Worm (Caenorhabditis elegans) whole organism, young adult: ENCODE data around the gene C09B9.2.

ENCODE experiments used
- C06A6.2 ChIP-seq: fragments of 200-800 bp; sonication (Bioruptor generic); conservative IDR thresholded peaks from 2 replicates; pipeline ENCODE4 v1.3.6; 2022; ENCODE audit warnings: missing genetic modification characterization, missing compliant biosample characterization
- F10E7.11 ChIP-seq: sonication (generic microtip); optimal IDR thresholded peaks from 2 replicates; lab custom pipeline; 2017; ENCODE audit warnings: mild to moderate bottlenecking, missing genetic modification characterization, moderate library complexity, missing compliant biosample characterization
- F57A8.1 ChIP-seq: fragments of 200-800 bp; sonication (Bioruptor generic); optimal IDR thresholded peaks from 2 replicates; lab custom pipeline; 2018; ENCODE audit warnings: mild to moderate bottlenecking, missing genetic modification characterization, moderate library complexity, missing compliant biosample characterization
- F57C9.4 ChIP-seq: sonication (generic microtip); optimal IDR thresholded peaks from 2 replicates; lab custom pipeline; 2017; ENCODE audit warnings: mild to moderate bottlenecking, missing genetic modification characterization, missing compliant biosample characterization
- K12H6.12 ChIP-seq: fragments of 200-800 bp; sonication (Bioruptor generic); optimal IDR thresholded peaks from 2 replicates; lab custom pipeline; 2018; ENCODE audit warnings: mild to moderate bottlenecking, missing genetic modification characterization, missing compliant biosample characterization
- Y56A3A.18 ChIP-seq: fragments of 200-800 bp; sonication (Bioruptor generic); IDR thresholded peaks from 2 replicates; pipeline ENCODE4 v1.3.6; 2022; ENCODE audit warnings: missing genetic modification reagents, missing genetic modification characterization, missing compliant biosample characterization
- Y79H2A.3 ChIP-seq: fragments of 200-800 bp; sonication (Bioruptor generic); conservative IDR thresholded peaks from 2 replicates; pipeline ENCODE4 v1.3.6; 2022; ENCODE audit warnings: missing genetic modification reagents, missing genetic modification characterization, missing compliant biosample characterization
- aptf-2 ChIP-seq: fragments of 200-800 bp; sonication (Bioruptor generic); conservative IDR thresholded peaks from 2 replicates; pipeline ENCODE4 v1.3.6; 2022; ENCODE audit warnings: missing genetic modification reagents, missing genetic modification characterization, missing compliant biosample characterization
- cebp-2 ChIP-seq: fragments of 200-800 bp; sonication (Bioruptor generic); IDR thresholded peaks from 2 replicates; pipeline ENCODE4 v1.3.6; 2022; ENCODE audit warnings: missing genetic modification characterization, missing compliant biosample characterization
- chd-7 ChIP-seq: sonication (generic microtip); optimal IDR thresholded peaks from 2 replicates; lab custom pipeline; 2016; ENCODE audit warnings: mild to moderate bottlenecking, missing genetic modification characterization, moderate library complexity, missing compliant biosample characterization
- egl-18 ChIP-seq: fragments of 200-800 bp; sonication (Bioruptor generic); IDR thresholded peaks from 2 replicates; pipeline ENCODE4 v1.3.6; 2022; ENCODE audit warnings: missing genetic modification reagents, missing genetic modification characterization, missing compliant biosample characterization
- egrh-3 ChIP-seq: fragments of 200-800 bp; sonication (Bioruptor generic); IDR thresholded peaks from 2 replicates; pipeline ENCODE4 v1.3.6; 2022; ENCODE audit warnings: missing genetic modification reagents, missing genetic modification characterization, missing compliant biosample characterization
- gei-17 ChIP-seq: fragments of 200-800 bp; sonication (Bioruptor generic); optimal IDR thresholded peaks from 2 replicates; lab custom pipeline; 2018; ENCODE audit warnings: mild to moderate bottlenecking, missing genetic modification characterization, missing compliant biosample characterization
- hmg-20 ChIP-seq: fragments of 200-800 bp; sonication (Bioruptor generic); IDR thresholded peaks from 2 replicates; pipeline ENCODE4 v1.3.6; 2022; ENCODE audit warnings: missing genetic modification reagents, missing genetic modification characterization, missing compliant biosample characterization
- let-607 ChIP-seq, 2 experiments: fragments of 200-800 bp in 1 of 2; sonication (Bioruptor generic) in 1 of 2; sonication (generic microtip) in 1 of 2; optimal IDR thresholded peaks; 2 replicates each; lab custom pipeline; 2016 to 2018; ENCODE audit warnings: mild to moderate bottlenecking in 2 of 2, missing compliant biosample characterization in 2 of 2, missing genetic modification characterization in 2 of 2, moderate library complexity in 2 of 2, missing genotype in 1 of 2
- lin-26 ChIP-seq: fragments of 200-800 bp; sonication (Bioruptor generic); IDR thresholded peaks from 2 replicates; pipeline ENCODE4 v1.3.6; 2022; ENCODE audit warnings: missing genetic modification reagents, missing genetic modification characterization, missing compliant biosample characterization
- lin-35 ChIP-seq, 3 experiments: fragments of 150-350 bp in 2 of 3; sonication (generic microtip) in 1 of 3; optimal IDR thresholded peaks; 2 replicates each; lab custom pipeline; 2014 to 2018; ENCODE audit warnings: missing biosample characterization in 3 of 3, missing genetic modification characterization in 3 of 3, missing genetic modification reagents in 3 of 3
- lin-54 ChIP-seq: fragments of 200-800 bp; sonication (Bioruptor generic); optimal IDR thresholded peaks from 2 replicates; lab custom pipeline; 2018; ENCODE audit warnings: mild to moderate bottlenecking, missing genetic modification characterization, missing compliant biosample characterization
- lsl-1 ChIP-seq: fragments of 200-800 bp; sonication (Bioruptor generic); optimal IDR thresholded peaks from 2 replicates; lab custom pipeline; 2018; ENCODE audit warnings: mild to moderate bottlenecking, missing genetic modification characterization, moderate library complexity, missing compliant biosample characterization
- madf-10 ChIP-seq: sonication (generic microtip); optimal IDR thresholded peaks from 2 replicates; lab custom pipeline; 2016; ENCODE audit warnings: mild to moderate bottlenecking, missing genetic modification characterization, missing compliant biosample characterization
- mes-4 ChIP-seq: sonication (generic microtip); optimal IDR thresholded peaks from 2 replicates; lab custom pipeline; 2016; ENCODE audit warnings: missing genotype, missing genetic modification characterization, missing compliant biosample characterization
- nfya-2 ChIP-seq: fragments of 200-800 bp; sonication (Bioruptor generic); IDR thresholded peaks from 2 replicates; pipeline ENCODE4 v1.3.6; 2022; ENCODE audit warnings: missing genetic modification reagents, missing genetic modification characterization, missing compliant biosample characterization
- nhr-120 ChIP-seq: fragments of 200-800 bp; sonication (Bioruptor generic); IDR thresholded peaks from 2 replicates; pipeline ENCODE4 v1.3.6; 2022; ENCODE audit warnings: missing genetic modification characterization, missing compliant biosample characterization
- nhr-179 ChIP-seq: sonication (generic microtip); optimal IDR thresholded peaks from 2 replicates; lab custom pipeline; 2016; ENCODE audit warnings: mild to moderate bottlenecking, missing genetic modification characterization, missing compliant biosample characterization
- nhr-80 ChIP-seq: sonication (generic microtip); optimal IDR thresholded peaks from 2 replicates; lab custom pipeline; 2016; ENCODE audit warnings: missing genetic modification characterization, missing compliant biosample characterization
- nhr-90 ChIP-seq: sonication (generic microtip); optimal IDR thresholded peaks from 2 replicates; lab custom pipeline; 2016; ENCODE audit warnings: missing genotype, mild to moderate bottlenecking, missing genetic modification characterization, missing compliant biosample characterization
- pha-4 ChIP-seq: fragments of 150-350 bp; sonication (generic microtip); optimal IDR thresholded peaks from 2 replicates; lab custom pipeline; 2014; ENCODE audit warnings: missing biosample characterization, missing genetic modification reagents, missing genetic modification characterization
- rec-8 ChIP-seq, 2 experiments: sonication (generic microtip); optimal IDR thresholded peaks; 2 replicates each; lab custom pipeline; 2016; ENCODE audit warnings: mild to moderate bottlenecking in 2 of 2, missing genetic modification characterization in 2 of 2, missing genetic modification reagents in 2 of 2, missing genotype in 2 of 2, missing biosample characterization in 1 of 2, missing compliant biosample characterization in 1 of 2, moderate library complexity in 1 of 2
- repo-1 ChIP-seq: sonication (generic microtip); optimal IDR thresholded peaks from 2 replicates; lab custom pipeline; 2017; ENCODE audit warnings: mild to moderate bottlenecking, missing genetic modification characterization, missing compliant biosample characterization
- rpc-1 ChIP-seq, 2 experiments: fragments of 150-350 bp in 1 of 2; sonication (generic microtip) in 1 of 2; optimal IDR thresholded peaks; 2 replicates each; lab custom pipeline; 2014 to 2018; ENCODE audit warnings: missing biosample characterization in 1 of 2, missing genetic modification characterization in 1 of 2, missing genetic modification reagents in 1 of 2, missing genotype in 1 of 2
- sdz-38 ChIP-seq: sonication (generic microtip); optimal IDR thresholded peaks from 2 replicates; lab custom pipeline; 2016; ENCODE audit warnings: missing genotype, missing genetic modification characterization, missing compliant biosample characterization
- sea-2 ChIP-seq: fragments of 200-800 bp; sonication (Bioruptor generic); IDR thresholded peaks from 2 replicates; pipeline ENCODE4 v1.3.6; 2022; ENCODE audit warnings: missing genetic modification characterization, missing compliant biosample characterization
- tbp1 ChIP-seq: fragments of 200-800 bp; sonication (Bioruptor generic); optimal IDR thresholded peaks from 2 replicates; lab custom pipeline; 2018; ENCODE audit warnings: mild to moderate bottlenecking, missing genetic modification characterization, missing compliant biosample characterization
- xnd-1 ChIP-seq: sonication (generic microtip); optimal IDR thresholded peaks from 2 replicates; lab custom pipeline; 2016; ENCODE audit warnings: missing genotype, missing genetic modification reagents, missing genetic modification characterization, missing compliant biosample characterization
- ztf-18 ChIP-seq: sonication (generic microtip); optimal IDR thresholded peaks from 2 replicates; lab custom pipeline; 2016; ENCODE audit warnings: missing genotype, mild to moderate bottlenecking, missing genetic modification characterization, missing compliant biosample characterization
- ztf-25 ChIP-seq: fragments of 200-800 bp; sonication (Bioruptor generic); IDR thresholded peaks from 2 replicates; pipeline ENCODE4 v1.3.6; 2022; ENCODE audit warnings: missing genetic modification reagents, missing genetic modification characterization, missing compliant biosample characterization
- ztf-3 ChIP-seq: fragments of 200-800 bp; sonication (Bioruptor generic); optimal IDR thresholded peaks from 2 replicates; lab custom pipeline; 2018; ENCODE audit warnings: mild to moderate bottlenecking, missing genetic modification characterization, missing compliant biosample characterization

Gene C09B9.2

DNA sequence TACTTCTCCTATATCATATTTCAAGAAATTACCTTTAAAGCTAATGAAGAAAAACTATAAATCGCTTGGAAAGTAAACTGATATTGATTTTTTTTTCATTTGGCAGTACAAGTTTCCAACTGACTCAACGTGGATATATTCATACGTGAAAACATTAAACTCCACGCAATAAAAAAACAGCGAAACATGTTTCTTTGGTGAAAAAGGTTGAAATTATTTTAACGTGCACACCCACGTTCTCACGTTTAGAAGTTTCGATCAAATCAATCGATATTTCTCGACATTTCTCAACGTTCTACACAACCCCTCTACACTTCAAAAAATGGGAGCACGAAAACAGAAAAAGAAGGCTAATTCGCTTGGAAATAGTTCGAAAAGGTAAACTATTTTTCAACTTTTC is at the start of gene C09B9.2, which contains the start of gene best-6:
C09B9.2 (plus strand) TSS at position 314 of the 400 bp plus-strand sequence.
best-6 (minus strand) TSS at position 101 of the 400 bp plus-strand sequence.
- TF ChIP-seq Y56A3A.18 (GFP tag; lab: Robert Waterston, UW) (no peak), let-607 (tag; optimal IDR thresholded peaks at IDR 0.05; lab: Kevin White, UChicago) (no peak), rpc-1 (optimal IDR thresholded peaks at IDR 0.05; lab: Kevin White, UChicago) (no peak), rpc-1 (tag; optimal IDR thresholded peaks at IDR 0.05; lab: Kevin White, UChicago) (no peak), egl-18 (GFP tag; lab: Robert Waterston, UW) (no peak), cebp-2 (GFP tag; lab: Robert Waterston, UW) (no peak), F57A8.1 (GFP tag; lab: Kevin White, UChicago) (no peak), rec-8 (tag; optimal IDR thresholded peaks at IDR 0.05; lab: Kevin White, UChicago) (no peak), lin-35 (GFP tag; optimal IDR thresholded peaks at IDR 0.05; lab: Kevin White, UChicago) (no peak)

DNA sequence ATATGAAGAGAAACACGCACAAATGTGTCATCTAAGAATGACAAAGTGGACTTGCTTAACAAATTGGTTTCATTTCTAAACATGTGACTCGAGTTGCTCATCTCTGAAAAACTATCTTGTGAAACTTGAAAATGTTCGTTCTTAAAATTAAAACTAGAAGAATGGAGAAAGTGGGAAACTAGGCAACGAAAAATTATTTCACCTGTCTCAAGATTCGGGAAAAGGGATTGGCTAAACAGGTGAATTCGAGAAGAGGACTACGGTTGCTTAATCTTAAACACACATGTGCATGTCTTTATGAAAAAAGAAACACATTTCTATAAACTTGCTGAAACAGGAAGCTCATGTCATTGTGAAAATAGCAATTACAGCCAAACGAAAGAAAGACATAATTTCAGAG is 48.1 kb upstream of the C09B9.2 start, which contains the start of gene srz-24:
srz-24 (minus strand) TSS at position 101 of the 400 bp plus-strand sequence.
- TF ChIP-seq C06A6.2 (no peak), nhr-80 (tag; lab: Kevin White, UChicago) (no peak), tbp1 (no peak), nhr-120 (GFP tag; lab: Robert Waterston, UW) (no peak), egrh-3 (GFP tag; lab: Robert Waterston, UW) (no peak), F10E7.11 (tag; lab: Kevin White, UChicago) (no peak), Y79H2A.3 (no peak), gei-17 (GFP tag; lab: Kevin White, UChicago) (no peak)

DNA sequence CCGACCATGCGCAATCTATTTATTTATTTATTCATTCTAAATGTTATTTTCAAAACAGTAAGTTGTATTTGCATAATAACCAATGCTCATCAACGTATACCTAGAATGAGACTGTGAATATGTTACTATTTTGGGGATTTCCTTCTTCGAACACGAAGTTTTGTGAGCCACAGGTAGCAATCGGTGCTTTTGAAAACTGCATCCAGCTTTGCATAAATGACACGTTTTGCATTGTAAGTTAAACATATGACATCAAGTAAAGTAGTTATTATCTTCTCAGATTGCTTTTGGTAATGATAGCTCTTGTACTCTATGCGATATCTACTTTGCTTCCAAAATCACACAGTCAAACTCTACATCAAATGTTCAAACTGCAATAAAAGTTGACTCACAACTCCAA is 46.6 kb upstream of the C09B9.2 start, which contains the start of gene E03H12.4:
E03H12.4 (plus strand) TSS at position 120 of the 400 bp plus-strand sequence.
- TF ChIP-seq ztf-25 (no peak), madf-10 (tag; lab: Kevin White, UChicago) (no peak), nhr-120 (GFP tag; lab: Robert Waterston, UW) (no peak), lsl-1 (no peak), nhr-179 (tag; lab: Kevin White, UChicago) (no peak), xnd-1 (tag; lab: Kevin White, UChicago) (no peak), ztf-3 (GFP tag; lab: Kevin White, UChicago) (no peak)

DNA sequence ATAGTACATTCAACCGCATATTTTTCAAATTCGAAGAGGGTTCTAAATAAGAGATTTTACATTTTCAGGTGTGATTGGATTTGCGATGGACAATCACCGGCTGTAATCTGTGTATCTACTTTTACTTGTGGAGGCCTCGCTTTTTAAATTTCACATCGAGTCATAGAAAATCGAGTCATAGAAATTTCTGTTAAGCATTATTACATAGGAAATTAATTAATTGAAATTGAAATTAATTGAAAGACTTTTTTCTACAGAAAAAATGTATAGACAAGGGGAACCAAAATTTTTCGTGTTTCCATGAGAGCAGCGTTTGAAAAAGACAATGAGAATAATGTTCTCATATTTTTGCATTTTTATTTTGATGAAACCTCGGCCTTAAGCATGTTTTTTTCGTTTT is 45.3 kb upstream of the C09B9.2 start, which contains the start of gene clec-176:
clec-176 (plus strand) TSS at position 301 of the 400 bp plus-strand sequence.
- TF ChIP-seq sdz-38 (tag; lab: Kevin White, UChicago) (no peak), K12H6.12 (tag; lab: Kevin White, UChicago) (no peak), nhr-90 (no peak), chd-7 (tag; lab: Kevin White, UChicago) (no peak), hmg-20 (GFP tag; lab: Robert Waterston, UW) (no peak), F57C9.4 (tag; lab: Kevin White, UChicago) (no peak), lin-26 (GFP tag; lab: Robert Waterston, UW) (no peak)
- TF ChIP-seq, all 124 proteins: peak for 0

DNA sequence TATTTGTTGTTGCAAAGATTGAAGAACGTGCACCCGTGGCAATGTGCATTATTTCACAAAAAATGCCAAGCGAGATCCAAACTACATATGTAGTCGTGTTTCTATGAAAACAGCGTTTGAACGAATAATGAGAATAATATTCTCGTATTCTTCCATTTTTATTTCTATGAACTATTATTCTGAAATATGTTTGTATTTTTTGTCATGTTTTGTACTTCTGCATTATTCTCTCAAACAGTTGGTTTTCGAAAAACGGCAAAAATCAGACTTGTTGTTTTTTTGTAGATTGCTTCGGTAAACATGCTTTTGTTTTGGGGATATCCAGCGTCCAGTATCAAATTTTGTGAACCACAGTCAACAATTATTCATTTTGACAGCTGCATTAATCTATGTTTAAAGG is 42.8 kb upstream of the C09B9.2 start, which contains the start of gene clec-177:
clec-177 (plus strand) TSS at position 301 of the 400 bp plus-strand sequence.
- TF ChIP-seq aptf-2 (GFP tag; lab: Robert Waterston, UW) (no peak), mes-4 (tag; lab: Kevin White, UChicago) (no peak), F57A8.1 (GFP tag; lab: Kevin White, UChicago) (no peak), lin-54 (GFP tag; lab: Kevin White, UChicago) (no peak), sea-2 (GFP tag; lab: Robert Waterston, UW) (no peak), ztf-18 (tag; lab: Kevin White, UChicago) (no peak), nfya-2 (GFP tag; lab: Robert Waterston, UW) (no peak), pha-4 (tag; lab: Kevin White, UChicago) (no peak), repo-1 (tag; lab: Kevin White, UChicago) (no peak)
